Fruit fly (Drosophila melanogaster) whole organism, prepupa: Measurements from ENCODE around the gene Mtpalpha.

ENCODE experiments used
- Blimp-1 ChIP-seq: fragments of 200-800 bp; sonication (Bioruptor generic); optimal IDR thresholded peaks from 3 replicates; lab custom pipeline; 2017; ENCODE audit warnings: missing biosample characterization, missing genetic modification characterization, mild to moderate bottlenecking, moderate library complexity, missing genetic modification reagents
- CG10631 ChIP-seq: fragments of 200-800 bp; sonication (Bioruptor generic); optimal IDR thresholded peaks from 2 replicates; lab custom pipeline; 2016; ENCODE audit warnings: missing biosample characterization, missing genetic modification characterization
- CG11762 ChIP-seq: fragments of 200-800 bp; sonication (Bioruptor generic); optimal IDR thresholded peaks from 3 replicates; lab custom pipeline; 2016; ENCODE audit warnings: missing biosample characterization, missing genetic modification characterization; ENCODE audit not compliant: insufficient read depth
- CG11902 ChIP-seq: fragments of 200-800 bp; sonication (Bioruptor generic); optimal IDR thresholded peaks from 3 replicates; lab custom pipeline; 2016; ENCODE audit warnings: missing biosample characterization, missing genetic modification characterization
- CG15336 ChIP-seq: fragments of 200-800 bp; sonication (Bioruptor generic); IDR thresholded peaks from 2 replicates; pipeline ENCODE4 v1.3.6; 2022; ENCODE audit warnings: missing biosample characterization, missing genetic modification characterization
- CG1621 ChIP-seq: fragments of 200-800 bp; sonication (Bioruptor generic); optimal IDR thresholded peaks from 3 replicates; lab custom pipeline; 2018; ENCODE audit warnings: missing biosample characterization, mild to moderate bottlenecking, missing genetic modification characterization
- CG3032 ChIP-seq: fragments of 200-800 bp; optimal IDR thresholded peaks from 2 replicates; lab custom pipeline; 2019; ENCODE audit warnings: missing biosample characterization, mild to moderate bottlenecking, missing genetic modification characterization, moderate library complexity
- CG32006 ChIP-seq: fragments of 200-800 bp; sonication (Bioruptor generic); optimal IDR thresholded peaks from 3 replicates; lab custom pipeline; 2017; ENCODE audit warnings: missing biosample characterization, mild to moderate bottlenecking, missing genetic modification characterization
- CG34406 ChIP-seq: fragments of 200-800 bp; sonication (Bioruptor generic); optimal IDR thresholded peaks from 3 replicates; lab custom pipeline; 2016; ENCODE audit warnings: missing biosample characterization, missing genetic modification characterization
- CG3919 ChIP-seq: fragments of 200-800 bp; sonication (Bioruptor generic); optimal IDR thresholded peaks from 3 replicates; lab custom pipeline; 2016; ENCODE audit warnings: missing biosample characterization, missing genetic modification characterization
- CG4318 ChIP-seq: fragments of 200-800 bp; sonication (Bioruptor generic); optimal IDR thresholded peaks from 3 replicates; lab custom pipeline; 2017; ENCODE audit warnings: missing biosample characterization, mild to moderate bottlenecking, missing genetic modification characterization
- CG6276 ChIP-seq: fragments of 200-800 bp; sonication (Bioruptor generic); optimal IDR thresholded peaks from 2 replicates; lab custom pipeline; 2017; ENCODE audit warnings: missing biosample characterization, mild to moderate bottlenecking, missing genetic modification characterization
- CG6808 ChIP-seq: fragments of 200-800 bp; sonication (Bioruptor generic); optimal IDR thresholded peaks from 3 replicates; lab custom pipeline; 2017; ENCODE audit warnings: missing biosample characterization, missing genetic modification characterization, mild to moderate bottlenecking, moderate library complexity, missing genetic modification reagents
- CG6854 ChIP-seq: fragments of 200-800 bp; sonication (Bioruptor generic); optimal IDR thresholded peaks from 2 replicates; lab custom pipeline; 2017; ENCODE audit warnings: missing biosample characterization, mild to moderate bottlenecking, missing genetic modification characterization
- CG7368 ChIP-seq: fragments of 200-800 bp; sonication (Bioruptor generic); optimal IDR thresholded peaks from 3 replicates; lab custom pipeline; 2016; ENCODE audit warnings: missing biosample characterization, missing genetic modification characterization
- CG9139 ChIP-seq: fragments of 200-800 bp; sonication (Bioruptor generic); optimal IDR thresholded peaks from 3 replicates; lab custom pipeline; 2017; ENCODE audit warnings: missing biosample characterization, mild to moderate bottlenecking, missing genetic modification characterization
- Eip75B ChIP-seq: fragments of 200-800 bp; sonication (Bioruptor generic); optimal IDR thresholded peaks from 3 replicates; lab custom pipeline; 2016; ENCODE audit warnings: missing biosample characterization, missing genetic modification characterization
- Eip78C ChIP-seq: fragments of 200-800 bp; sonication (Bioruptor generic); peaks from one replicate; lab custom pipeline; 2016; ENCODE audit warnings: missing biosample characterization, missing genetic modification characterization
- Ets21C ChIP-seq: fragments of 200-800 bp; sonication (Bioruptor generic); optimal IDR thresholded peaks from 3 replicates; lab custom pipeline; 2016; ENCODE audit warnings: missing biosample characterization, missing genetic modification characterization
- Ets96B ChIP-seq: fragments of 200-800 bp; optimal IDR thresholded peaks from 2 replicates; lab custom pipeline; 2019; ENCODE audit warnings: missing biosample characterization, mild to moderate bottlenecking, missing genetic modification characterization, moderate library complexity
- Hr38 ChIP-seq: sonication (Bioruptor generic); optimal IDR thresholded peaks from 2 replicates; lab custom pipeline; 2016; ENCODE audit warnings: missing biosample characterization, missing genetic modification characterization
- Hr39 ChIP-seq: fragments of 200-800 bp; sonication (Bioruptor generic); optimal IDR thresholded peaks from 2 replicates; lab custom pipeline; 2016; ENCODE audit warnings: missing biosample characterization, missing genetic modification characterization
- Hr4 ChIP-seq: fragments of 200-800 bp; sonication (Bioruptor generic); optimal IDR thresholded peaks from 3 replicates; lab custom pipeline; 2016; ENCODE audit warnings: missing biosample characterization, missing genetic modification characterization
- Lpt ChIP-seq: fragments of 200-800 bp; sonication (Bioruptor generic); optimal IDR thresholded peaks from 3 replicates; lab custom pipeline; 2016; ENCODE audit warnings: missing biosample characterization, missing genetic modification characterization
- Met ChIP-seq: fragments of 200-800 bp; sonication (Bioruptor generic); optimal IDR thresholded peaks from 3 replicates; lab custom pipeline; 2016; ENCODE audit warnings: missing biosample characterization, missing genetic modification characterization
- OdsH ChIP-seq: fragments of 200-800 bp; sonication (Bioruptor generic); optimal IDR thresholded peaks from 3 replicates; lab custom pipeline; 2016; ENCODE audit warnings: missing biosample characterization, missing genetic modification characterization
- Smox ChIP-seq: fragments of 200-800 bp; sonication (Bioruptor generic); optimal IDR thresholded peaks from 3 replicates; lab custom pipeline; 2016; ENCODE audit warnings: missing biosample characterization, missing genetic modification characterization
- Sox14 ChIP-seq: fragments of 200-800 bp; sonication (Bioruptor generic); optimal IDR thresholded peaks from 3 replicates; lab custom pipeline; 2016; ENCODE audit warnings: missing biosample characterization, missing genetic modification characterization
- achi ChIP-seq: fragments of 200-800 bp; sonication (Bioruptor generic); optimal IDR thresholded peaks from 3 replicates; lab custom pipeline; 2016; ENCODE audit warnings: missing biosample characterization, missing genetic modification characterization
- acj6 ChIP-seq: fragments of 200-800 bp; sonication (Bioruptor generic); optimal IDR thresholded peaks from 3 replicates; lab custom pipeline; 2016; ENCODE audit warnings: missing biosample characterization, missing genetic modification characterization
- cyc ChIP-seq: fragments of 200-800 bp; sonication (Bioruptor generic); optimal IDR thresholded peaks from 3 replicates; lab custom pipeline; 2016; ENCODE audit warnings: missing biosample characterization, missing genetic modification characterization
- dac ChIP-seq: fragments of 200-800 bp; sonication (Bioruptor generic); optimal IDR thresholded peaks from 2 replicates; lab custom pipeline; 2017; ENCODE audit warnings: missing biosample characterization, mild to moderate bottlenecking, missing genetic modification characterization
- dsx ChIP-seq: fragments of 200-800 bp; optimal IDR thresholded peaks from 3 replicates; lab custom pipeline; 2019; ENCODE audit warnings: missing biosample characterization, mild to moderate bottlenecking, missing genetic modification characterization, moderate library complexity; ENCODE audit not compliant: poor library complexity, severe bottlenecking
- eg ChIP-seq: fragments of 200-800 bp; sonication (Bioruptor generic); IDR thresholded peaks from 3 replicates; pipeline ENCODE4 v1.3.6; 2022; ENCODE audit warnings: missing biosample characterization, missing genetic modification characterization
- esn ChIP-seq: fragments of 200-800 bp; sonication (Bioruptor generic); optimal IDR thresholded peaks from 2 replicates; lab custom pipeline; 2016; ENCODE audit warnings: missing biosample characterization, mild to moderate bottlenecking, missing genetic modification characterization, moderate library complexity
- fkh ChIP-seq: fragments of 200-800 bp; sonication (Bioruptor generic); optimal IDR thresholded peaks from 3 replicates; lab custom pipeline; 2017; ENCODE audit warnings: missing biosample characterization, mild to moderate bottlenecking, missing genetic modification characterization, moderate library complexity
- net ChIP-seq: fragments of 200-800 bp; sonication (Bioruptor generic); optimal IDR thresholded peaks from 3 replicates; lab custom pipeline; 2016; ENCODE audit warnings: missing biosample characterization, missing genetic modification characterization
- pdm3 ChIP-seq: fragments of 200-800 bp; sonication (Bioruptor generic); optimal IDR thresholded peaks from 3 replicates; lab custom pipeline; 2016; ENCODE audit warnings: missing biosample characterization, missing genetic modification characterization
- salr ChIP-seq, 2 experiments: fragments of 200-800 bp; sonication (Bioruptor generic); optimal IDR thresholded peaks; 3 replicates each; lab custom pipeline; 2016 to 2018; ENCODE audit warnings: missing biosample characterization in 2 of 2, missing genetic modification characterization in 2 of 2, mild to moderate bottlenecking in 1 of 2
- spab ChIP-seq: fragments of 200-800 bp; sonication (Bioruptor generic); optimal IDR thresholded peaks from 2 replicates; lab custom pipeline; 2017; ENCODE audit warnings: missing biosample characterization, mild to moderate bottlenecking, missing genetic modification characterization, missing genetic modification reagents
- svp ChIP-seq: fragments of 200-800 bp; sonication (Bioruptor generic); peaks from one replicate; lab custom pipeline; 2016; ENCODE audit warnings: missing biosample characterization, missing genetic modification characterization
- topi ChIP-seq: fragments of 200-800 bp; sonication (Bioruptor generic); optimal IDR thresholded peaks from 3 replicates; lab custom pipeline; 2016; ENCODE audit warnings: missing biosample characterization, missing genetic modification characterization
- vri ChIP-seq: fragments of 200-800 bp; sonication (Bioruptor generic); optimal IDR thresholded peaks from 3 replicates; lab custom pipeline; 2016; ENCODE audit warnings: missing biosample characterization, mild to moderate bottlenecking, missing genetic modification characterization

The Mtpalpha gene

DNA sequence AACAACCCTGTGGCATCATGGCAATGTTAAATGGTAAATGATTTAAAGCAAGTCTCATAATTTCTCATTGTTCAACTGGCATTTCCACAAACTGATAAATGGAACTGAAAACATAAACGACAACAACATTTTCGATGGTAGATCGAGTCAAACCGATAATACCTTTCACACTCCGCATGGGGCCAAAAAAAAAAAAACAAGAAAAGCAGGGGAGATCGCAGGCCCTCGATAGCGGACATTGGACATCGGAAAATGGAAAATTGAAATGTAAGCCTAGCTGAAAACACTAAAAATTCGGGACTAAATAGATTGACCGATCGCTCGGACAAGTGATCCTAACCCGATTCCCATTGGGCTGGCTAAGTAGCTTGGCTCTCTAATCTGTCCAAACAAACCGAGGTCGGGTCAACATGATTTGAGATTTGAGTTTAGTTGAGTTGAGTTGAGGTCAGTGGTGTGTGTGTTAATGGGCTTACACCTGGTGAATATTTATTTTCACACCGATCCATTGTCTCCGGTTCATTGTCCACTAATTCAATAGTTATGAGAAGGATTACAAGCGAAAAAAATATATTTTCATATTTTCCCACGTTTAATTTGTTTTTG is 7.6 kb upstream of the Mtpalpha start:
- TF ChIP-seq CG32006 (GFP tag; lab: Kevin White, UChicago) (no peak), fkh (no peak), salr (GFP tag; optimal IDR thresholded peaks at IDR 0.05; lab: Kevin White, UChicago) (no peak), Ets21C (GFP tag; lab: Kevin White, UChicago) (no peak), Blimp-1 (GFP tag; lab: Kevin White, UChicago) (no peak), CG6808 (no peak), CG11902 (GFP tag; lab: Kevin White, UChicago) (no peak), net (no peak), eg (GFP tag; lab: Robert Waterston, UW) (no peak), pdm3 (GFP tag; lab: Kevin White, UChicago) (no peak), Hr39 (GFP tag; lab: Kevin White, UChicago) (no peak), achi (GFP tag; lab: Kevin White, UChicago) (no peak), cyc (no peak), svp (GFP tag; lab: Kevin White, UChicago) (no peak)
- TF ChIP-seq, all 60 proteins: peak for 0

DNA sequence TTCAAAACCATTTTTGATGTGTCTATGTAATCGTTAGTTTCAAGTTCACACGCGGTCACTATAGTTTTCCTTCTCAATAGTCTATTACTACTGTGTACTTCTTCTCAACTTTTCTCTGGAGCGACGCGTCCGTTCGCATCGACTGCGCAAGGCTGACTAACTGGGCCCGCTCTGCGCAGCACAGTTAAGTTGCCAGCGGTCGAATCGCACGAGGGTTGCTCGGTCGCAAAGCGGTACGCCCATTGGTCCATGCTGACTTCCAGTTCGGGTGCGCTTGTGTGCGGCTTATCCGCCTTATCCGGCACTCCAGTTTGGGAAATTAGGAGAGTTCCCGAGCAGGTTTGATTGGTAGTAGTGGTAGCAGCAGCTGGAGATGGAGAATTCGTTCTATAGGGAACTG is 5.0 kb upstream of the Mtpalpha start, which contains the start of gene gcm:
Gene gcm (minus strand): TSS at position 164 of the 400 bp plus-strand sequence.
- TF ChIP-seq CG32006 (GFP tag; lab: Kevin White, UChicago) (no peak), Sox14 (GFP tag; lab: Kevin White, UChicago) (no peak), CG11902 (GFP tag; lab: Kevin White, UChicago) (no peak), CG6808 (no peak), pdm3 (GFP tag; lab: Kevin White, UChicago) (no peak), CG4318 (GFP tag; lab: Kevin White, UChicago) (no peak), Ets96B (tag; lab: Kevin White, UChicago) (no peak), CG1621 (tag; lab: Kevin White, UChicago) (no peak), CG6854 (GFP tag; lab: Kevin White, UChicago) (no peak), achi (GFP tag; lab: Kevin White, UChicago) (no peak), Met (GFP tag; lab: Kevin White, UChicago) (no peak), Eip75B (GFP tag; lab: Kevin White, UChicago) (no peak)

DNA sequence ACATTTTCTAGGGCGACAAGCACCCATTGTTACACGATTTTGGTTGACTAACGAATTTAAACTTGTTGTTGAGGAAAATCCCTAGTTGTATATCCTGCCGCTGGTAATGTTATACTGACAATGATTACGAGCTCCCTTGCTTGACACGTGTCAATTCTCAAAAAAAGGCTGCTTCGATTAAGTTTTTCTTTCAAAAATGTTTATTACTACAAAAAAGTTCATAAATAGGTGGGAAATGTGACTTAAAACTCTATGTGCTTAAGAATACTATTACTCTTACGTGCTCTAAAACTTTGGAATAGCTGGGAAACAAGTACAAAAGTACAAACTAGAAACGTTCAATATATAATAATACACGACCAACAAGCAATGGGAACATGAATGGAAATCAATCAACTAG is 3.0 kb upstream of the Mtpalpha start, which contains the start of gene CG31709:
Gene CG31709 (minus strand): TSS at position 101 of the 400 bp plus-strand sequence.
- TF ChIP-seq Hr4 (GFP tag; lab: Kevin White, UChicago) (no peak), Eip78C (GFP tag; lab: Kevin White, UChicago) (no peak), pdm3 (GFP tag; lab: Kevin White, UChicago) (no peak), CG1621 (tag; lab: Kevin White, UChicago) (no peak), CG11902 (GFP tag; lab: Kevin White, UChicago) (no peak), CG3919 (GFP tag; lab: Kevin White, UChicago) (no peak), CG9139 (no peak), Hr39 (GFP tag; lab: Kevin White, UChicago) (no peak), topi (GFP tag; lab: Kevin White, UChicago) (no peak), CG3032 (tag; lab: Kevin White, UChicago) (no peak), acj6 (GFP tag; lab: Kevin White, UChicago) (no peak), CG11762 (no peak), dsx (GFP tag; lab: Kevin White, UChicago) (no peak), esn (no peak), vri (GFP tag; lab: Kevin White, UChicago) (no peak), CG4318 (GFP tag; lab: Kevin White, UChicago) (no peak), CG7368 (no peak), Blimp-1 (GFP tag; lab: Kevin White, UChicago) (no peak)
- TF ChIP-seq, all 60 proteins: peak for 0

DNA sequence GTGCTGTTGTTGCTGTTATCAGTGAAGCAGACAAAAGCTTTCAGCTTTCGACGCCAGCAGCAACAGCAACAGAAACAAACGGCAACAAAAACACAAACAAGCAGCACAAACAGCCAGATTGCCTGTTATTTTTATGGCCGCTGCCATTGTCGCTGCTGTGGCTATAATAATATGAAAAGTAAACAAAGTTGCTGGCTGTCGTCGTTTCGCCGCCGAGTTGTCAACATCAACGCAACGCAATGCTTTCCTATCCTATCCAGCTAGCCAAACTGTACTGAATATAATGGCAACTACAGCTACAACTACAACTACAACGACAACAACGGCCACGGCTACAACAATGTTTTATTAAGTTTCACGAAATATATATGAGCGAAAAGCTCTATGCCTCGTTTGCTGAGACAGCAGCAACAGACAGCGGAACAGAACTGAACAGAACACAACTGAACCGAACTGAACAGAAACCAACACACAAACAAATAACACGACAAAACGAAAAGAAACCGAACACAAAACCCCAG is 5.8 kb downstream of the Mtpalpha start:
- TF ChIP-seq CG6276 (GFP tag; lab: Kevin White, UChicago) (peak; percentile 55), Smox (no peak), Lpt (GFP tag; lab: Kevin White, UChicago) (no peak), CG6808 (no peak), Ets96B (tag; lab: Kevin White, UChicago) (no peak), CG6854 (GFP tag; lab: Kevin White, UChicago) (peak; percentile 11), OdsH (GFP tag; lab: Kevin White, UChicago) (no peak), CG11762 (no peak), CG15336 (GFP tag; lab: Robert Waterston, UW) (peak; percentile 40), Hr38 (GFP tag; lab: Kevin White, UChicago) (no peak), salr (GFP tag; optimal IDR thresholded peaks at IDR 0.05; lab: Kevin White, UChicago) (no peak), Ets21C (GFP tag; lab: Kevin White, UChicago) (no peak), CG34406 (GFP tag; lab: Kevin White, UChicago) (no peak), spab (GFP tag; lab: Kevin White, UChicago) (peak; percentile 19), dac (GFP tag; lab: Kevin White, UChicago) (no peak), CG10631 (GFP tag; lab: Kevin White, UChicago) (no peak), esn (no peak), CG9139 (no peak)
